Fruit fly (Drosophila melanogaster): Measurements from ENCODE around the gene Rca1.

The Rca1 gene

DNA sequence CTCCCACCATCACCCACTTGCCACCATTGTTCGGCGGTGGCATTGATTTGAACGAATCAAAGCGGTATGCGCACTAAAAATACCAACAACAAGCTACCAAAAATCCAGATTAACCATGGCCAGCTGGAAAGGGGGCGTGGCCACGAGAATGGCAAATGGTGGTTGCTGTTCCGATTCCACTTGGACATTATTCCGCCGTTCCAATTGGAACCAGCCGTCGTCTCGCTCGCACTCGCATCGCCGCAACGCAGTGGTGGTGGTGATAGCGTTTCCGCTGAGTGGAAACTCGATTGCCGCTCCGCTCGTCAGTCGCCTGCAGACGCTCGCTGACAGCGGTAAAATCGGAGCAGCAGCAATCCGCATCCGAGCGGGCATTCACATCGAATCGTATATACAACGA is 30.5 kb upstream of the Rca1 start, which contains the start of gene sens-2 (continued):
- TF ChIP-seq CG2116 (GFP tag; optimal IDR thresholded peaks at IDR 0.05) (no peak), stc (GFP tag; IDR thresholded peaks at IDR 0.05) (no peak), Hmx (GFP tag; optimal IDR thresholded peaks at IDR 0.05) (no peak), Eip74EF (GFP tag; optimal IDR thresholded peaks at IDR 0.05) (no peak), CG4730 (GFP tag; IDR thresholded peaks at IDR 0.05) (no peak), CG7357 (GFP tag; IDR thresholded peaks at IDR 0.05) (no peak), mam (GFP tag; optimal IDR thresholded peaks at IDR 0.05) (no peak), ERR (GFP tag; optimal IDR thresholded peaks at IDR 0.05) (no peak), CG11696 (GFP tag; IDR thresholded peaks at IDR 0.05) (no peak), Mes4 (GFP tag; optimal IDR thresholded peaks at IDR 0.05) (no peak), CG1602 (GFP tag; optimal IDR thresholded peaks at IDR 0.05) (no peak), CG8924 (tag; optimal IDR thresholded peaks at IDR 0.05) (no peak), vnd (GFP tag; IDR thresholded peaks at IDR 0.05; ENCODE audit: partially characterized antibody) (no peak), ewg (GFP tag; optimal IDR thresholded peaks at IDR 0.05) (peak; percentile 61), Pdp1 (GFP tag; optimal IDR thresholded peaks at IDR 0.05) (no peak), CG2889 (GFP tag; IDR thresholded peaks at IDR 0.05) (no peak), yki (optimal IDR thresholded peaks at IDR 0.05) (no peak), Blimp-1 (GFP tag; optimal IDR thresholded peaks at IDR 0.05) (no peak), CG34422 (GFP tag; IDR thresholded peaks at IDR 0.05) (no peak), jumu (GFP tag; optimal IDR thresholded peaks at IDR 0.05) (no peak), MBD-R2 (GFP tag; IDR thresholded peaks at IDR 0.05) (0 out of 2 replicates have a peak, but pooled peaks have one; percentile 9), pzg (GFP tag; optimal IDR thresholded peaks at IDR 0.05) (no peak), Asciz (GFP tag; optimal IDR thresholded peaks at IDR 0.05) (no peak), Sox102F (GFP tag; optimal IDR thresholded peaks at IDR 0.05) (no peak), NC2α (GFP tag; optimal IDR thresholded peaks at IDR 0.05) (no peak), CG2202 (tag; optimal IDR thresholded peaks at IDR 0.05) (no peak), repo (GFP tag; optimal IDR thresholded peaks at IDR 0.05) (no peak), CG3407 (GFP tag; optimal IDR thresholded peaks at IDR 0.05) (no peak), peb (GFP tag; IDR thresholded peaks at IDR 0.05) (no peak), CG17829 (tag; optimal IDR thresholded peaks at IDR 0.05) (peak; percentile 9), sens (GFP tag) (peak; percentile 85), onecut (GFP tag; IDR thresholded peaks at IDR 0.05) (peak; percentile 35; the same call in 1 of the 2 replicates), CG12769 (tag; optimal IDR thresholded peaks at IDR 0.05) (no peak), fru (optimal IDR thresholded peaks at IDR 0.05) (no peak), CG18262 (tag; optimal IDR thresholded peaks at IDR 0.05) (no peak), sr (GFP tag; IDR thresholded peaks at IDR 0.05) (no peak), Nf-YA (GFP tag; IDR thresholded peaks at IDR 0.05) (peak; percentile 90), H2.0 (GFP tag; IDR thresholded peaks at IDR 0.05) (no peak), Dip2 (GFP tag; IDR thresholded peaks at IDR 0.05) (no peak), CG31224 (GFP tag; IDR thresholded peaks at IDR 0.05) (no peak), crp (GFP tag; optimal IDR thresholded peaks at IDR 0.05) (no peak), Dfd (GFP tag; optimal IDR thresholded peaks at IDR 0.05) (no peak), CG3281 (GFP tag; optimal IDR thresholded peaks at IDR 0.05) (no peak), CG15073 (GFP tag; optimal IDR thresholded peaks at IDR 0.05) (no peak), dm (GFP tag; optimal IDR thresholded peaks at IDR 0.05) (no peak), Rfx (GFP tag; IDR thresholded peaks at IDR 0.05) (peak; percentile 8; the same call in 1 of the 2 replicates), sim (GFP tag; IDR thresholded peaks at IDR 0.05) (no peak), CG42726 (GFP tag; IDR thresholded peaks at IDR 0.05; ENCODE audit: partially characterized antibody) (no peak), wek (GFP tag; optimal IDR thresholded peaks at IDR 0.05) (peak; percentile 6), ac (GFP tag; optimal IDR thresholded peaks at IDR 0.05) (no peak), Opbp (GFP tag; IDR thresholded peaks at IDR 0.05; ENCODE audit: partially characterized antibody) (0 out of 3 replicates have a peak, but pooled peaks have one; percentile 46), Scr (GFP tag; IDR thresholded peaks at IDR 0.05; ENCODE audit: partially characterized antibody) (peak; percentile 14; the same call in 1 of the 2 replicates)

Data from whole organism, embryonic.